Worm (Caenorhabditis elegans) whole organism, late embryonic: Measurements from ENCODE around the gene unc-50.

Experiments
- C38D4.7 ChIP-seq: fragments of 200-800 bp; sonication (Bioruptor generic); optimal IDR thresholded peaks from 2 replicates; lab custom pipeline; 2018; ENCODE audit warnings: mild to moderate bottlenecking, missing genetic modification characterization, moderate library complexity, missing compliant biosample characterization
- K02D7.2 ChIP-seq: sonication (generic microtip); optimal IDR thresholded peaks from 2 replicates; lab custom pipeline; 2017; ENCODE audit warnings: mild to moderate bottlenecking, missing genetic modification characterization, missing compliant biosample characterization
- K09A11.1 ChIP-seq: sonication (generic microtip); optimal IDR thresholded peaks from 2 replicates; lab custom pipeline; 2017; ENCODE audit warnings: antibody characterized with exemption, mild to moderate bottlenecking, missing genetic modification characterization, missing compliant biosample characterization; ENCODE audit not compliant: insufficient read depth
- ama-1 ChIP-seq: fragments of 150-350 bp; optimal IDR thresholded peaks from 2 replicates; lab custom pipeline; 2014
- ceh-18 ChIP-seq: sonication (generic microtip); optimal IDR thresholded peaks from 2 replicates; lab custom pipeline; 2016; ENCODE audit warnings: missing genetic modification characterization, missing compliant biosample characterization
- ceh-30 ChIP-seq: fragments of 150-350 bp; optimal IDR thresholded peaks from 2 replicates; lab custom pipeline; 2014; ENCODE audit warnings: missing biosample characterization, missing genetic modification characterization
- ceh-34 ChIP-seq: sonication (generic microtip); optimal IDR thresholded peaks from 2 replicates; lab custom pipeline; 2016; ENCODE audit warnings: mild to moderate bottlenecking, missing genetic modification characterization, missing compliant biosample characterization
- ceh-6 ChIP-seq: fragments of 200-800 bp; sonication (Bioruptor generic); optimal IDR thresholded peaks from 2 replicates; lab custom pipeline; 2018; ENCODE audit warnings: mild to moderate bottlenecking, missing genetic modification characterization, missing compliant biosample characterization
- ceh-9 ChIP-seq: sonication (generic microtip); optimal IDR thresholded peaks from 2 replicates; lab custom pipeline; 2016; ENCODE audit warnings: mild to moderate bottlenecking, missing genetic modification characterization, inconsistent platforms, missing compliant biosample characterization
- che-1 ChIP-seq: sonication (generic microtip); optimal IDR thresholded peaks from 2 replicates; lab custom pipeline; 2016; ENCODE audit warnings: mild to moderate bottlenecking, missing genetic modification characterization, missing compliant biosample characterization
- dmd-4 ChIP-seq: sonication (generic microtip); optimal IDR thresholded peaks from 2 replicates; lab custom pipeline; 2016; ENCODE audit warnings: borderline replicate concordance, missing genetic modification characterization, missing compliant biosample characterization
- dve-1 ChIP-seq: sonication (generic microtip); optimal IDR thresholded peaks from 2 replicates; lab custom pipeline; 2017; ENCODE audit warnings: antibody characterized with exemption, mild to moderate bottlenecking, missing genetic modification characterization, missing compliant biosample characterization
- elt-2 ChIP-seq: sonication (generic microtip); optimal IDR thresholded peaks from 2 replicates; lab custom pipeline; 2016; ENCODE audit warnings: missing genetic modification reagents, missing genetic modification characterization, missing compliant biosample characterization
- elt-4 ChIP-seq: sonication (generic microtip); optimal IDR thresholded peaks from 2 replicates; lab custom pipeline; 2016; ENCODE audit warnings: missing genetic modification characterization, missing compliant biosample characterization
- ets-4 ChIP-seq: sonication (generic microtip); optimal IDR thresholded peaks from 2 replicates; lab custom pipeline; 2016; ENCODE audit warnings: missing genetic modification characterization, missing compliant biosample characterization
- fkh-6 ChIP-seq: sonication (generic microtip); optimal IDR thresholded peaks from 2 replicates; lab custom pipeline; 2016; ENCODE audit warnings: missing genetic modification characterization, missing compliant biosample characterization
- gmeb-2 ChIP-seq: sonication (generic microtip); optimal IDR thresholded peaks from 2 replicates; lab custom pipeline; 2016; ENCODE audit warnings: missing genetic modification characterization, inconsistent platforms, missing compliant biosample characterization
- hlh-15 ChIP-seq: sonication (generic microtip); optimal IDR thresholded peaks from 2 replicates; lab custom pipeline; 2016; ENCODE audit warnings: missing genetic modification characterization, missing compliant biosample characterization
- hlh-8 ChIP-seq: sonication (generic microtip); optimal IDR thresholded peaks from 2 replicates; lab custom pipeline; 2016; ENCODE audit warnings: missing genotype, missing genetic modification characterization, missing compliant biosample characterization
- lim-6 ChIP-seq: sonication (generic microtip); optimal IDR thresholded peaks from 2 replicates; lab custom pipeline; 2016; ENCODE audit warnings: missing genetic modification characterization, missing compliant biosample characterization
- lin-11 ChIP-seq: fragments of 200-800 bp; sonication (Bioruptor generic); optimal IDR thresholded peaks from 2 replicates; lab custom pipeline; 2018; ENCODE audit warnings: mild to moderate bottlenecking, missing genetic modification characterization, missing compliant biosample characterization
- mec-3 ChIP-seq: sonication (generic microtip); optimal IDR thresholded peaks from 2 replicates; lab custom pipeline; 2016; ENCODE audit warnings: borderline replicate concordance, missing genetic modification characterization, missing compliant biosample characterization
- nfya-1 ChIP-seq: sonication (generic microtip); optimal IDR thresholded peaks from 2 replicates; lab custom pipeline; 2017; ENCODE audit warnings: missing genetic modification characterization, mild to moderate bottlenecking, missing compliant biosample characterization, antibody characterized with exemption, moderate library complexity
- npax-4 ChIP-seq: sonication (generic microtip); optimal IDR thresholded peaks from 2 replicates; lab custom pipeline; 2016; ENCODE audit warnings: missing genetic modification characterization, missing compliant biosample characterization
- odd-2 ChIP-seq: sonication (generic microtip); optimal IDR thresholded peaks from 2 replicates; lab custom pipeline; 2017; ENCODE audit warnings: antibody characterized with exemption, mild to moderate bottlenecking, missing genetic modification characterization, missing compliant biosample characterization
- pag-3 ChIP-seq: sonication (generic microtip); optimal IDR thresholded peaks from 2 replicates; lab custom pipeline; 2016; ENCODE audit warnings: missing compliant biosample characterization, missing genetic modification characterization, borderline replicate concordance
- pat-9 ChIP-seq: fragments of 200-800 bp; sonication (Bioruptor generic); optimal IDR thresholded peaks from 2 replicates; lab custom pipeline; 2018; ENCODE audit warnings: mild to moderate bottlenecking, missing genetic modification characterization, moderate library complexity, missing compliant biosample characterization
- pha-2 ChIP-seq: sonication (generic microtip); optimal IDR thresholded peaks from 2 replicates; lab custom pipeline; 2017; ENCODE audit warnings: mild to moderate bottlenecking, missing genetic modification characterization, missing compliant biosample characterization
- pqm-1 ChIP-seq: sonication (generic microtip); optimal IDR thresholded peaks from 2 replicates; lab custom pipeline; 2016; ENCODE audit warnings: missing genetic modification characterization, missing compliant biosample characterization
- ref-2 ChIP-seq: sonication (generic microtip); optimal IDR thresholded peaks from 2 replicates; lab custom pipeline; 2016; ENCODE audit warnings: missing genetic modification characterization, missing compliant biosample characterization
- sdc-2 ChIP-seq: sonication (generic microtip); optimal IDR thresholded peaks from 2 replicates; lab custom pipeline; 2016; ENCODE audit warnings: missing genotype, missing genetic modification characterization, missing compliant biosample characterization
- sox-2 ChIP-seq: fragments of 200-800 bp; sonication (Bioruptor generic); IDR thresholded peaks from 2 replicates; pipeline ENCODE4 v1.3.6; 2022; ENCODE audit warnings: missing genetic modification reagents, missing genetic modification characterization, missing compliant biosample characterization
- syd-9 ChIP-seq: sonication (generic microtip); optimal IDR thresholded peaks from 2 replicates; lab custom pipeline; 2016; ENCODE audit warnings: mild to moderate bottlenecking, missing genetic modification characterization, moderate library complexity, missing compliant biosample characterization
- tbx-2 ChIP-seq: sonication (generic microtip); optimal IDR thresholded peaks from 2 replicates; lab custom pipeline; 2016; ENCODE audit warnings: missing genetic modification characterization, missing compliant biosample characterization
- tbx-7 ChIP-seq: sonication (generic microtip); optimal IDR thresholded peaks from 2 replicates; lab custom pipeline; 2016; ENCODE audit warnings: missing genotype, missing genetic modification characterization, missing compliant biosample characterization
- ttx-3 ChIP-seq: sonication (generic microtip); optimal IDR thresholded peaks from 2 replicates; lab custom pipeline; 2016; ENCODE audit warnings: missing genetic modification reagents, missing genetic modification characterization, missing compliant biosample characterization
- unc-3 ChIP-seq, 2 experiments: fragments of 200-800 bp in 1 of 2; sonication (Bioruptor generic) in 1 of 2; sonication (generic microtip) in 1 of 2; conservative IDR thresholded peaks in 1 of 2; optimal IDR thresholded peaks in 1 of 2; 2 replicates each; pipeline versions ENCODE4 v1.3.6 to Lab custom; 2016 to 2022; ENCODE audit warnings: missing compliant biosample characterization in 2 of 2, missing genetic modification characterization in 2 of 2, missing genetic modification reagents in 1 of 2
- unc-42 ChIP-seq: sonication (generic microtip); optimal IDR thresholded peaks from 2 replicates; lab custom pipeline; 2016; ENCODE audit warnings: missing genotype, missing genetic modification characterization, missing compliant biosample characterization
- unc-55 ChIP-seq: sonication (generic microtip); optimal IDR thresholded peaks from 2 replicates; lab custom pipeline; 2017; ENCODE audit warnings: missing biosample characterization, missing genetic modification reagents, missing genetic modification characterization
- ztf-16 ChIP-seq: sonication (generic microtip); optimal IDR thresholded peaks from 2 replicates; lab custom pipeline; 2017; ENCODE audit warnings: missing genetic modification characterization, missing compliant biosample characterization

The unc-50 gene

ce11 chrIII:10329811-10330210 is 11.8 kb upstream of the unc-50 start:
- TF ChIP-seq elt-2 (tag; lab: Kevin White, UChicago) (peak; percentile 52), ets-4 (tag; lab: Kevin White, UChicago) (no peak)

- TF ChIP-seq sox-2 (0 out of 2 replicates have a peak, but pooled peaks have one; percentile 13), nfya-1 (peak; percentile 2), elt-4 (tag; lab: Kevin White, UChicago) (no peak)
These were observed 10.9 kb upstream of the unc-50 start for ce11 chrIII:10328565-10329541.

ce11 chrIII:10326327-10326726 is 8.4 kb upstream of the unc-50 start:
- TF ChIP-seq pag-3 (tag; lab: Kevin White, UChicago) (no peak), dmd-4 (tag; lab: Kevin White, UChicago) (no peak), gmeb-2 (tag; lab: Kevin White, UChicago) (no peak), elt-2 (tag; lab: Kevin White, UChicago) (no peak), tbx-2 (no peak), pha-2 (tag; lab: Kevin White, UChicago) (no peak), sdc-2 (no peak), unc-3 (GFP tag; conservative IDR thresholded peaks at IDR 0.05; lab: Robert Waterston, UW) (no peak), unc-3 (tag; optimal IDR thresholded peaks at IDR 0.05; lab: Kevin White, UChicago) (no peak), C38D4.7 (GFP tag; lab: Kevin White, UChicago) (no peak), ama-1 (no peak), ztf-16 (no peak), syd-9 (tag; lab: Kevin White, UChicago) (no peak), sox-2 (no peak)

ce11 chrIII:10320788-10321187 is 2.8 kb upstream of the unc-50 start, which contains the start of gene sas-7:
Gene sas-7, plus strand, starts transcription at chrIII:10321019.
- TF ChIP-seq dve-1 (no peak), pha-2 (tag; lab: Kevin White, UChicago) (no peak), che-1 (tag; lab: Kevin White, UChicago) (no peak), hlh-8 (tag; lab: Kevin White, UChicago) (no peak), mec-3 (tag; lab: Kevin White, UChicago) (no peak), ceh-30 (tag; lab: Kevin White, UChicago) (no peak), tbx-7 (tag; lab: Kevin White, UChicago) (no peak), lin-11 (tag; lab: Kevin White, UChicago) (no peak), fkh-6 (tag; lab: Kevin White, UChicago) (no peak), npax-4 (no peak), ceh-6 (GFP tag; lab: Kevin White, UChicago) (no peak), ceh-18 (tag; lab: Kevin White, UChicago) (no peak), ttx-3 (no peak), ref-2 (tag; lab: Kevin White, UChicago) (no peak)

- TF ChIP-seq pqm-1 (tag; lab: Kevin White, UChicago): no peak
- no peak for TF ChIP-seq hlh-15 (tag; lab: Kevin White, UChicago)
- no peak for TF ChIP-seq syd-9 (tag; lab: Kevin White, UChicago)
- no peak for TF ChIP-seq npax-4
- no peak for TF ChIP-seq tbx-7 (tag; lab: Kevin White, UChicago)
- no peak for TF ChIP-seq ceh-9 (tag; lab: Kevin White, UChicago)
- no peak for TF ChIP-seq K09A11.1 (tag; lab: Kevin White, UChicago)
- TF ChIP-seq nfya-1: peak; percentile 75
- TF ChIP-seq ceh-30 (tag; lab: Kevin White, UChicago): no peak
- no peak for TF ChIP-seq lim-6 (tag; lab: Kevin White, UChicago)
- peak; percentile 30 for TF ChIP-seq ceh-34 (tag; lab: Kevin White, UChicago)
- TF ChIP-seq pat-9 (tag; lab: Kevin White, UChicago): no peak
- TF ChIP-seq ceh-18 (tag; lab: Kevin White, UChicago): peak; percentile 6
- no peak for TF ChIP-seq ama-1
- TF ChIP-seq tbx-2: no peak
- TF ChIP-seq sdc-2: no peak
- TF ChIP-seq dmd-4 (tag; lab: Kevin White, UChicago): no peak
- no peak for TF ChIP-seq odd-2
- TF ChIP-seq pag-3 (tag; lab: Kevin White, UChicago): no peak
- TF ChIP-seq elt-4 (tag; lab: Kevin White, UChicago): no peak
- TF ChIP-seq K02D7.2 (tag; lab: Kevin White, UChicago): no peak
- TF ChIP-seq unc-42 (tag; lab: Kevin White, UChicago): peak; percentile 51
- peak; percentile 10 for TF ChIP-seq unc-55 (GFP tag; lab: Kevin White, UChicago)
These were observed 793 bp upstream of the unc-50 start, which contains the start of gene unc-69 for ce11 chrIII:10318755-10319154. Gene unc-69, plus strand, starts transcription at chrIII:10318939.
